Worm (Caenorhabditis elegans) whole organism, late embryonic: ENCODE data around the gene fis-1.
A peak's percentile ranks its signal among the peaks of the same experiment; 100 is the strongest.

Experiments
- C38D4.7 ChIP-seq: fragments of 200-800 bp; sonication (Bioruptor generic); optimal IDR thresholded peaks from 2 replicates; lab custom pipeline; 2018; ENCODE audit warnings: mild to moderate bottlenecking, missing genetic modification characterization, moderate library complexity, missing compliant biosample characterization
- F13H6.1 ChIP-seq: sonication (generic microtip); optimal IDR thresholded peaks from 2 replicates; lab custom pipeline; 2016; ENCODE audit warnings: missing genetic modification characterization, missing compliant biosample characterization
- K02D7.2 ChIP-seq: sonication (generic microtip); optimal IDR thresholded peaks from 2 replicates; lab custom pipeline; 2017; ENCODE audit warnings: mild to moderate bottlenecking, missing genetic modification characterization, missing compliant biosample characterization
- ahr-1 ChIP-seq: sonication (generic microtip); optimal IDR thresholded peaks from 2 replicates; lab custom pipeline; 2016; ENCODE audit warnings: missing genetic modification characterization, missing compliant biosample characterization
- ama-1 ChIP-seq: fragments of 150-350 bp; optimal IDR thresholded peaks from 2 replicates; lab custom pipeline; 2014
- ceh-18 ChIP-seq: sonication (generic microtip); optimal IDR thresholded peaks from 2 replicates; lab custom pipeline; 2016; ENCODE audit warnings: missing genetic modification characterization, missing compliant biosample characterization
- ceh-19 ChIP-seq: fragments of 200-800 bp; sonication (Bioruptor generic); optimal IDR thresholded peaks from 2 replicates; lab custom pipeline; 2018; ENCODE audit warnings: mild to moderate bottlenecking, missing genetic modification characterization, missing compliant biosample characterization
- ceh-22 ChIP-seq: sonication (generic microtip); optimal IDR thresholded peaks from 2 replicates; lab custom pipeline; 2017; ENCODE audit warnings: missing biosample characterization, missing genetic modification characterization
- ceh-24 ChIP-seq: sonication (generic microtip); optimal IDR thresholded peaks from 2 replicates; lab custom pipeline; 2016; ENCODE audit warnings: mild to moderate bottlenecking, missing genetic modification characterization, missing compliant biosample characterization
- ceh-31 ChIP-seq: sonication (generic microtip); optimal IDR thresholded peaks from 2 replicates; lab custom pipeline; 2016; ENCODE audit warnings: missing genetic modification characterization, missing compliant biosample characterization
- ceh-34 ChIP-seq: sonication (generic microtip); optimal IDR thresholded peaks from 2 replicates; lab custom pipeline; 2016; ENCODE audit warnings: mild to moderate bottlenecking, missing genetic modification characterization, missing compliant biosample characterization
- ceh-45 ChIP-seq: fragments of 200-800 bp; sonication (Bioruptor generic); IDR thresholded peaks from 2 replicates; pipeline ENCODE4 v1.3.6; 2022; ENCODE audit warnings: missing genetic modification reagents, missing genetic modification characterization, missing compliant biosample characterization
- ceh-48 ChIP-seq: sonication (generic microtip); optimal IDR thresholded peaks from 2 replicates; lab custom pipeline; 2016; ENCODE audit warnings: missing genetic modification characterization, inconsistent platforms, missing compliant biosample characterization
- ceh-6 ChIP-seq: fragments of 200-800 bp; sonication (Bioruptor generic); optimal IDR thresholded peaks from 2 replicates; lab custom pipeline; 2018; ENCODE audit warnings: mild to moderate bottlenecking, missing genetic modification characterization, missing compliant biosample characterization
- ceh-9 ChIP-seq: sonication (generic microtip); optimal IDR thresholded peaks from 2 replicates; lab custom pipeline; 2016; ENCODE audit warnings: mild to moderate bottlenecking, missing genetic modification characterization, inconsistent platforms, missing compliant biosample characterization
- dmd-4 ChIP-seq: sonication (generic microtip); optimal IDR thresholded peaks from 2 replicates; lab custom pipeline; 2016; ENCODE audit warnings: borderline replicate concordance, missing genetic modification characterization, missing compliant biosample characterization
- dve-1 ChIP-seq: sonication (generic microtip); optimal IDR thresholded peaks from 2 replicates; lab custom pipeline; 2017; ENCODE audit warnings: antibody characterized with exemption, mild to moderate bottlenecking, missing genetic modification characterization, missing compliant biosample characterization
- ets-4 ChIP-seq: sonication (generic microtip); optimal IDR thresholded peaks from 2 replicates; lab custom pipeline; 2016; ENCODE audit warnings: missing genetic modification characterization, missing compliant biosample characterization
- fkh-10 ChIP-seq: fragments of 150-350 bp; optimal IDR thresholded peaks from 2 replicates; lab custom pipeline; 2014; ENCODE audit warnings: missing biosample characterization, missing genetic modification reagents, missing genetic modification characterization
- fkh-6 ChIP-seq: sonication (generic microtip); optimal IDR thresholded peaks from 2 replicates; lab custom pipeline; 2016; ENCODE audit warnings: missing genetic modification characterization, missing compliant biosample characterization
- gmeb-2 ChIP-seq: sonication (generic microtip); optimal IDR thresholded peaks from 2 replicates; lab custom pipeline; 2016; ENCODE audit warnings: missing genetic modification characterization, inconsistent platforms, missing compliant biosample characterization
- hlh-13 ChIP-seq: fragments of 200-800 bp; sonication (Bioruptor generic); optimal IDR thresholded peaks from 2 replicates; lab custom pipeline; 2018; ENCODE audit warnings: mild to moderate bottlenecking, missing genetic modification characterization, missing compliant biosample characterization
- hlh-15 ChIP-seq: sonication (generic microtip); optimal IDR thresholded peaks from 2 replicates; lab custom pipeline; 2016; ENCODE audit warnings: missing genetic modification characterization, missing compliant biosample characterization
- hlh-30 ChIP-seq: sonication (generic microtip); optimal IDR thresholded peaks from 2 replicates; lab custom pipeline; 2017; ENCODE audit warnings: antibody characterized with exemption, missing genetic modification characterization, missing compliant biosample characterization; ENCODE audit not compliant: insufficient read depth
- hlh-6 ChIP-seq: sonication (generic microtip); optimal IDR thresholded peaks from 2 replicates; lab custom pipeline; 2016; ENCODE audit warnings: missing genotype, missing genetic modification characterization, missing compliant biosample characterization
- hlh-8 ChIP-seq: sonication (generic microtip); optimal IDR thresholded peaks from 2 replicates; lab custom pipeline; 2016; ENCODE audit warnings: missing genotype, missing genetic modification characterization, missing compliant biosample characterization
- lim-6 ChIP-seq: sonication (generic microtip); optimal IDR thresholded peaks from 2 replicates; lab custom pipeline; 2016; ENCODE audit warnings: missing genetic modification characterization, missing compliant biosample characterization
- lin-11 ChIP-seq: fragments of 200-800 bp; sonication (Bioruptor generic); optimal IDR thresholded peaks from 2 replicates; lab custom pipeline; 2018; ENCODE audit warnings: mild to moderate bottlenecking, missing genetic modification characterization, missing compliant biosample characterization
- madf-2 ChIP-seq: sonication (generic microtip); optimal IDR thresholded peaks from 2 replicates; lab custom pipeline; 2017; ENCODE audit warnings: missing genetic modification characterization, missing compliant biosample characterization
- mec-3 ChIP-seq: sonication (generic microtip); optimal IDR thresholded peaks from 2 replicates; lab custom pipeline; 2016; ENCODE audit warnings: borderline replicate concordance, missing genetic modification characterization, missing compliant biosample characterization
- nhr-232 ChIP-seq: sonication (generic microtip); optimal IDR thresholded peaks from 2 replicates; lab custom pipeline; 2016; ENCODE audit warnings: missing genetic modification characterization, missing compliant biosample characterization
- odd-2 ChIP-seq: sonication (generic microtip); optimal IDR thresholded peaks from 2 replicates; lab custom pipeline; 2017; ENCODE audit warnings: antibody characterized with exemption, mild to moderate bottlenecking, missing genetic modification characterization, missing compliant biosample characterization
- pag-3 ChIP-seq: sonication (generic microtip); optimal IDR thresholded peaks from 2 replicates; lab custom pipeline; 2016; ENCODE audit warnings: missing compliant biosample characterization, missing genetic modification characterization, borderline replicate concordance
- pat-9 ChIP-seq: fragments of 200-800 bp; sonication (Bioruptor generic); optimal IDR thresholded peaks from 2 replicates; lab custom pipeline; 2018; ENCODE audit warnings: mild to moderate bottlenecking, missing genetic modification characterization, moderate library complexity, missing compliant biosample characterization
- pha-2 ChIP-seq: sonication (generic microtip); optimal IDR thresholded peaks from 2 replicates; lab custom pipeline; 2017; ENCODE audit warnings: mild to moderate bottlenecking, missing genetic modification characterization, missing compliant biosample characterization
- pha-4 ChIP-seq: fragments of 150-350 bp; optimal IDR thresholded peaks from 2 replicates; lab custom pipeline; 2018; ENCODE audit warnings: missing biosample characterization, missing genetic modification reagents, missing genetic modification characterization
- pqm-1 ChIP-seq: sonication (generic microtip); optimal IDR thresholded peaks from 2 replicates; lab custom pipeline; 2016; ENCODE audit warnings: missing genetic modification characterization, missing compliant biosample characterization
- pros-1 ChIP-seq: fragments of 150-350 bp; optimal IDR thresholded peaks from 2 replicates; lab custom pipeline; 2014; ENCODE audit warnings: missing biosample characterization, missing genetic modification reagents, missing genetic modification characterization
- rnt-1 ChIP-seq: sonication (generic microtip); optimal IDR thresholded peaks from 2 replicates; lab custom pipeline; 2016; ENCODE audit warnings: missing genetic modification characterization, missing compliant biosample characterization
- sdc-2 ChIP-seq: sonication (generic microtip); optimal IDR thresholded peaks from 2 replicates; lab custom pipeline; 2016; ENCODE audit warnings: missing genotype, missing genetic modification characterization, missing compliant biosample characterization
- sox-2 ChIP-seq: fragments of 200-800 bp; sonication (Bioruptor generic); IDR thresholded peaks from 2 replicates; pipeline ENCODE4 v1.3.6; 2022; ENCODE audit warnings: missing genetic modification reagents, missing genetic modification characterization, missing compliant biosample characterization
- sox-4 ChIP-seq: sonication (generic microtip); optimal IDR thresholded peaks from 2 replicates; lab custom pipeline; 2017; ENCODE audit warnings: mild to moderate bottlenecking, missing genetic modification characterization, inconsistent platforms, missing compliant biosample characterization
- syd-9 ChIP-seq: sonication (generic microtip); optimal IDR thresholded peaks from 2 replicates; lab custom pipeline; 2016; ENCODE audit warnings: mild to moderate bottlenecking, missing genetic modification characterization, moderate library complexity, missing compliant biosample characterization
- tbx-2 ChIP-seq: sonication (generic microtip); optimal IDR thresholded peaks from 2 replicates; lab custom pipeline; 2016; ENCODE audit warnings: missing genetic modification characterization, missing compliant biosample characterization
- tbx-7 ChIP-seq: sonication (generic microtip); optimal IDR thresholded peaks from 2 replicates; lab custom pipeline; 2016; ENCODE audit warnings: missing genotype, missing genetic modification characterization, missing compliant biosample characterization
- unc-3 ChIP-seq, 2 experiments: fragments of 200-800 bp in 1 of 2; sonication (Bioruptor generic) in 1 of 2; sonication (generic microtip) in 1 of 2; conservative IDR thresholded peaks in 1 of 2; optimal IDR thresholded peaks in 1 of 2; 2 replicates each; pipeline versions ENCODE4 v1.3.6 to Lab custom; 2016 to 2022; ENCODE audit warnings: missing compliant biosample characterization in 2 of 2, missing genetic modification characterization in 2 of 2, missing genetic modification reagents in 1 of 2
- unc-42 ChIP-seq: sonication (generic microtip); optimal IDR thresholded peaks from 2 replicates; lab custom pipeline; 2016; ENCODE audit warnings: missing genotype, missing genetic modification characterization, missing compliant biosample characterization
- unc-55 ChIP-seq: sonication (generic microtip); optimal IDR thresholded peaks from 2 replicates; lab custom pipeline; 2017; ENCODE audit warnings: missing biosample characterization, missing genetic modification reagents, missing genetic modification characterization
- unc-86 ChIP-seq: sonication (generic microtip); optimal IDR thresholded peaks from 2 replicates; lab custom pipeline; 2016; ENCODE audit warnings: missing genetic modification characterization, missing compliant biosample characterization
- ztf-16 ChIP-seq: sonication (generic microtip); optimal IDR thresholded peaks from 2 replicates; lab custom pipeline; 2017; ENCODE audit warnings: missing genetic modification characterization, missing compliant biosample characterization

The fis-1 gene

ce11 chrII:6736604-6737003 lies 18.4 kb upstream of the fis-1 start, which contains the start of gene T14B4.1:
Gene T14B4.1, plus strand, starts transcription at chrII:6736904.
- TF ChIP-seq unc-55 (GFP tag; lab: Kevin White, UChicago) (no peak), sox-2 (GFP tag; lab: Robert Waterston, UW) (no peak), ceh-24 (no peak), sox-4 (tag; lab: Kevin White, UChicago) (no peak), hlh-13 (no peak), ceh-45 (no peak), dve-1 (tag; lab: Kevin White, UChicago) (no peak), pag-3 (tag; lab: Kevin White, UChicago) (no peak), pha-2 (tag; lab: Kevin White, UChicago) (no peak), hlh-15 (tag; lab: Kevin White, UChicago) (no peak), unc-42 (tag; lab: Kevin White, UChicago) (no peak)

DNA sequence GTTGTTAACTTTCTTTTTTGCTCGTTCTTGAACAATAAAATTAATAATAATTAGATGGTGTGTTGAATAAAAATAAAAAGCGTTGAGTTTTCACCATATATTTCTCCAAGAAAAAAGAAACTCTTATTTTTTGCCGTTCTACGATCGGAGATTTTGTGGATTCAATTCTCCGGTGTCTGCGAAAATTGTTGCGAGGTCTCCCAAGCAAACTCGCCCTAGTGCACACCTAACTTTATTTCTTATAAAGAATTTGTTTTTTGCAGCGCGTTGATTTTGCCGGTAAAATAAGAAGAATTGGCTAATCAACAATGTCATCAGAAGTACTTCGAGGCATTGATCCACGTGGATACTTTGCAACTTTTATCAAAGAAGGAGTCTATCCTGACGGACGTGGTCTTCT lies 13.5 kb upstream of the fis-1 start, which contains the start of gene exos-8:
exos-8 (plus strand) TSS at position 264 of the 400 bp plus-strand sequence.
- peak; percentile 39 for TF ChIP-seq hlh-6 (tag; lab: Kevin White, UChicago)
- TF ChIP-seq hlh-15 (tag; lab: Kevin White, UChicago) = peak; percentile 38
- no peak for TF ChIP-seq odd-2 (tag; lab: Kevin White, UChicago)
- peak; percentile 96 for TF ChIP-seq tbx-2
- TF ChIP-seq nhr-232 (tag; lab: Kevin White, UChicago) = no peak
- no peak for TF ChIP-seq pha-4 (tag; lab: Kevin White, UChicago)
- TF ChIP-seq lim-6 (tag; lab: Kevin White, UChicago) = peak; percentile 74
- peak; percentile 76 for TF ChIP-seq hlh-8 (tag; lab: Kevin White, UChicago)
- TF ChIP-seq pat-9 (tag; lab: Kevin White, UChicago) = no peak
- peak; percentile 58 for TF ChIP-seq ahr-1 (tag; lab: Kevin White, UChicago)
- TF ChIP-seq ztf-16 (tag; lab: Kevin White, UChicago) = peak; percentile 30
- TF ChIP-seq pros-1 (tag; lab: Kevin White, UChicago) = no peak
- no peak for TF ChIP-seq ceh-45
- no peak for TF ChIP-seq ceh-6 (GFP tag; lab: Kevin White, UChicago)
- TF ChIP-seq syd-9 = peak; percentile 49
- TF ChIP-seq unc-3 (GFP tag; conservative IDR thresholded peaks at IDR 0.05; lab: Robert Waterston, UW) = no peak
- TF ChIP-seq unc-3 (tag; optimal IDR thresholded peaks at IDR 0.05; lab: Kevin White, UChicago) = peak; percentile 64
- TF ChIP-seq ceh-19 (GFP tag; lab: Kevin White, UChicago) = peak; percentile 67
- peak; percentile 9 for TF ChIP-seq madf-2 (tag; lab: Kevin White, UChicago)
- no peak for TF ChIP-seq ceh-48 (tag; lab: Kevin White, UChicago)
- no peak for TF ChIP-seq sox-2 (GFP tag; lab: Robert Waterston, UW)
- TF ChIP-seq mec-3 (tag; lab: Kevin White, UChicago) = no peak
- peak; percentile 56 for TF ChIP-seq pqm-1
- TF ChIP-seq ets-4 (tag; lab: Kevin White, UChicago) = peak; percentile 76
- TF ChIP-seq ceh-9 (tag; lab: Kevin White, UChicago) = no peak
- TF ChIP-seq ceh-31 (tag; lab: Kevin White, UChicago) = peak; percentile 97
- TF ChIP-seq lin-11 (tag; lab: Kevin White, UChicago) = no peak
- TF ChIP-seq gmeb-2 (tag; lab: Kevin White, UChicago) = no peak
- peak; percentile 59 for TF ChIP-seq ceh-18 (tag; lab: Kevin White, UChicago)
- TF ChIP-seq fkh-10 (GFP tag; lab: Kevin White, UChicago) = no peak
- no peak for TF ChIP-seq ama-1 (lab: Kevin White, UChicago)
- no peak for TF ChIP-seq ceh-24
- peak; percentile 77 for TF ChIP-seq F13H6.1
- TF ChIP-seq sdc-2 (tag; lab: Kevin White, UChicago) = no peak
- TF ChIP-seq fkh-6 (tag; lab: Kevin White, UChicago) = peak; percentile 59
- TF ChIP-seq hlh-30 (tag; lab: Kevin White, UChicago) = no peak
- TF ChIP-seq pha-2 (tag; lab: Kevin White, UChicago) = no peak
- peak; percentile 85 for TF ChIP-seq unc-42 (tag; lab: Kevin White, UChicago)
- peak; percentile 83 for TF ChIP-seq tbx-7
- TF ChIP-seq rnt-1 = peak; percentile 91
- TF ChIP-seq unc-86 (tag; lab: Kevin White, UChicago) = peak; percentile 49
- peak; percentile 72 for TF ChIP-seq ceh-34
- TF ChIP-seq K02D7.2 (tag; lab: Kevin White, UChicago) = no peak
- no peak for TF ChIP-seq C38D4.7 (GFP tag; lab: Kevin White, UChicago)
- TF ChIP-seq ceh-22 = no peak
- TF ChIP-seq dmd-4 (tag; lab: Kevin White, UChicago) = peak; percentile 72
